Fruit fly (Drosophila melanogaster): ENCODE data around the gene CG42304.
A peak's percentile ranks its signal among the peaks of the same experiment; 100 is the strongest.

Gene CG42304

DNA sequence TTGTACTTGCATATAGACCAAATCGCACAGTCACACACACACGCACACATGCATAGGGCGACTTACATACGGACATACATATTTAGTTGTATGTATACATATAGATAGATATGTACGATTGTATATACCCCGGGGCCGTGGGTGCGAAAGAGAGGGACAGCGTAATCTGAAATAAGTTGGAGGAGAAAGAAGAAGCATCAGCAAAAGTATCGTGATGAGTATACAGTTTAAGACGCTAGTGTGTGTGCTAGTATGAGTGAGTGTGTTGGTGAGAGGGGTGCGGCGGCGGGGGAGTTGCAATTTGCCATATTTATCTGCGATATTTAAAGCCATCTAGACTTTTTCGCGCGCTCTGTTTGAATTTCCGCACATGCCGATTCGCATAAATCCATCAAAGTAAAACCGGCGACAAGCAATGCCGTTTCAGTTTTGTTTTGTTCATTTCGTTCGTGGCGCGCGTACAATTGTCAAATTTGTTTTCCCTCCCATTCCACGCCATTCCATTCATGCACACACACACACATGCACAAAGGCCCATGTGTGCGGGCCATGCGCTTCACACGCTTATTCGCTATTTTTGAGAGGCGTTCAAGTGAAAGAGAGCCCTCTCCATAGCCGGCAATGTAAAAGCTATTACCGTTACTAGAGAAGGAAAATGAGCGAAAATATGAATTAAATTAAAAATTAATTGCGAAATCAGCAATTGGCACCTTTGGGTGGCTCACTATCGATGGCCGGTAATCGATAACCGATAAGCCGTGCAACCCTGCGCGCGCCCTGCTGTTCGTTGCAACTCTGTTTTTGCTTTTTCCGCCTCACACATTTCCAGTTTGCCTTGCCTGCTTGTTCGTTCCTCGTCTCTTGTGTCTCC lies 16.7 kb upstream of the CG42304 start:
- TF ChIP-seq vri (GFP tag; optimal IDR thresholded peaks at IDR 0.05) (peak; percentile 83), CG10631 (GFP tag; optimal IDR thresholded peaks at IDR 0.05) (peak; percentile 38), cyc (GFP tag; optimal IDR thresholded peaks at IDR 0.05) (peak; percentile 77), esn (GFP tag; optimal IDR thresholded peaks at IDR 0.05) (peak; percentile 88), Eip75B (GFP tag; optimal IDR thresholded peaks at IDR 0.05) (peak; percentile 80), fd85E (GFP tag; optimal IDR thresholded peaks at IDR 0.05) (peak; percentile 64), salr (GFP tag; optimal IDR thresholded peaks at IDR 0.05) (peak; percentile 59 to 67), CG4318 (GFP tag; optimal IDR thresholded peaks at IDR 0.05) (no peak), CG6163 (GFP tag; IDR thresholded peaks at IDR 0.05) (peak; percentile 93), CG11902 (GFP tag; optimal IDR thresholded peaks at IDR 0.05) (no peak), fd59A (GFP tag; optimal IDR thresholded peaks at IDR 0.05) (peak; percentile 52), achi (GFP tag; optimal IDR thresholded peaks at IDR 0.05) (peak; percentile 76), CG6792 (GFP tag; optimal IDR thresholded peaks at IDR 0.05) (peak; percentile 63), CG31627 (GFP tag; optimal IDR thresholded peaks at IDR 0.05) (peak; percentile 82), CG6808 (GFP tag; optimal IDR thresholded peaks at IDR 0.05) (peak; percentile 85), CG6276 (GFP tag; optimal IDR thresholded peaks at IDR 0.05) (no peak), pdm3 (GFP tag; optimal IDR thresholded peaks at IDR 0.05) (peak; percentile 77), CG15336 (GFP tag; IDR thresholded peaks at IDR 0.05) (0 out of 2 replicates have a peak, but pooled peaks have one; percentile 10), CG16779 (tag; optimal IDR thresholded peaks at IDR 0.05) (peak; percentile 71), Smox (GFP tag; optimal IDR thresholded peaks at IDR 0.05) (peak; percentile 78), CG1621 (tag; optimal IDR thresholded peaks at IDR 0.05) (peak; percentile 68), CG32006 (GFP tag; optimal IDR thresholded peaks at IDR 0.05) (peak; percentile 34), CG8319 (GFP tag; optimal IDR thresholded peaks at IDR 0.05) (peak; percentile 68), eg (GFP tag; IDR thresholded peaks at IDR 0.05) (peak; percentile 81), CG6854 (GFP tag; optimal IDR thresholded peaks at IDR 0.05) (peak; percentile 87), CG11294 (GFP tag; IDR thresholded peaks at IDR 0.05) (no peak), svp (GFP tag) (peak; percentile 81), lz (GFP tag; optimal IDR thresholded peaks at IDR 0.05) (peak; percentile 84), CG3032 (tag; optimal IDR thresholded peaks at IDR 0.05) (peak; percentile 48), Sox102F (GFP tag; optimal IDR thresholded peaks at IDR 0.05) (peak; percentile 86), Hr39 (GFP tag; optimal IDR thresholded peaks at IDR 0.05) (peak; percentile 67), dac (GFP tag; optimal IDR thresholded peaks at IDR 0.05) (peak; percentile 60), Eip93F (GFP tag; optimal IDR thresholded peaks at IDR 0.05) (no peak), acj6 (GFP tag; optimal IDR thresholded peaks at IDR 0.05) (peak; percentile 81), Hr4 (GFP tag; optimal IDR thresholded peaks at IDR 0.05) (peak; percentile 58), CG9139 (GFP tag; optimal IDR thresholded peaks at IDR 0.05) (peak; percentile 73), OdsH (GFP tag; optimal IDR thresholded peaks at IDR 0.05) (peak; percentile 69), Gug (GFP tag; IDR thresholded peaks at IDR 0.05) (peak; percentile 23; the same call in 1 of the 2 replicates), Sox14 (GFP tag; optimal IDR thresholded peaks at IDR 0.05) (peak; percentile 76), CG11762 (GFP tag; optimal IDR thresholded peaks at IDR 0.05; ENCODE audit: insufficient read depth) (peak; percentile 46), dsx (GFP tag; optimal IDR thresholded peaks at IDR 0.05; ENCODE audit: poor library complexity, severe bottlenecking) (peak; percentile 29), CG8632 (GFP tag; optimal IDR thresholded peaks at IDR 0.05) (peak; percentile 67), Lpt (GFP tag; optimal IDR thresholded peaks at IDR 0.05) (no peak), topi (GFP tag; optimal IDR thresholded peaks at IDR 0.05) (peak; percentile 87), Ets21C (GFP tag; optimal IDR thresholded peaks at IDR 0.05) (peak; percentile 68), Blimp-1 (GFP tag; optimal IDR thresholded peaks at IDR 0.05) (peak; percentile 67), fkh (GFP tag; optimal IDR thresholded peaks at IDR 0.05) (peak; percentile 79), CG3919 (GFP tag; optimal IDR thresholded peaks at IDR 0.05) (peak; percentile 83), ss (GFP tag; optimal IDR thresholded peaks at IDR 0.05) (peak; percentile 46 to 79)

Measured in whole organism, prepupa.